Fruit fly (Drosophila melanogaster): ENCODE data around the gene CG17776.
A peak's percentile ranks its signal among the peaks of the same experiment; 100 is the strongest.

CG17776 gene

DNA sequence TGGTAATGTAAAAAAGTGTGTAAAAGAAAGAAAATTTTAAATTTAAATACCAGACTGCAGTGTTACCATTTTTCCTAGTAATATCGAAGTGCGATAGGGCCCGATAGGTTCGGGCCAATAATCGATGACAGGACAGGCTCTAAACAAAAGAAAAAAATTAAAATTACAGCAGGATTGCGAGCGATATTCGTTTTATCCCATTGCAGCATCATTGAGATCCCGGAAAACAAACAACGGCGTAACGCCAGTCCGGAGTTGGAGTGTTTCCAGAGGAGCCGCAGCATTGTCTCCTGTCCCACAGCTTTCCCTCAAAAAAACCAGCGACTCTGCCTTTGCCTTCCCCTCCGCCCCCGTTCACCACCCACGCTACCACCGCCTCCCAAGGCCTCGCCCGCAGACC is 40.6 kb downstream of the CG17776 start, which contains the start of gene pcx (continued):
- TF ChIP-seq CG12744 (GFP tag; optimal IDR thresholded peaks at IDR 0.05) (no peak), pum (GFP tag; optimal IDR thresholded peaks at IDR 0.05) (no peak), HLH3B (GFP tag; IDR thresholded peaks at IDR 0.05) (no peak), CG8290 (GFP tag; optimal IDR thresholded peaks at IDR 0.05) (no peak), CG8290 (tag; optimal IDR thresholded peaks at IDR 0.05) (no peak), CG4617 (GFP tag; optimal IDR thresholded peaks at IDR 0.05; ENCODE audit: borderline replicate concordance) (peak; percentile 76), unc-4 (GFP tag; IDR thresholded peaks at IDR 0.05; ENCODE audit: partially characterized antibody) (peak; percentile 65), lilli (GFP tag; optimal IDR thresholded peaks at IDR 0.05) (no peak), Hmx (GFP tag; optimal IDR thresholded peaks at IDR 0.05) (no peak), br (optimal IDR thresholded peaks at IDR 0.05) (no peak), CG14441 (GFP tag; IDR thresholded peaks at IDR 0.05) (no peak), CG18599 (GFP tag; optimal IDR thresholded peaks at IDR 0.05) (no peak), CG31388 (GFP tag; optimal IDR thresholded peaks at IDR 0.05) (no peak), Scr (GFP tag; IDR thresholded peaks at IDR 0.05; ENCODE audit: partially characterized antibody) (peak; percentile 62), amos (GFP tag; IDR thresholded peaks at IDR 0.05; ENCODE audit: partially characterized antibody) (peak; percentile 59; the same call in 1 of the 2 replicates), chn (GFP tag; optimal IDR thresholded peaks at IDR 0.05) (no peak), CG6791 (GFP tag; IDR thresholded peaks at IDR 0.05; ENCODE audit: partially characterized antibody) (peak; percentile 61; the same call in 2 of the 3 replicates), sob (GFP tag; IDR thresholded peaks at IDR 0.05) (no peak), dati (GFP tag; IDR thresholded peaks at IDR 0.05) (no peak), CG9797 (GFP tag; optimal IDR thresholded peaks at IDR 0.05) (peak; percentile 34), gro (GFP tag; optimal IDR thresholded peaks at IDR 0.05) (no peak), gcm (GFP tag; optimal IDR thresholded peaks at IDR 0.05) (no peak), bsh (GFP tag; optimal IDR thresholded peaks at IDR 0.05) (no peak), gfzf (GFP tag; optimal IDR thresholded peaks at IDR 0.05) (peak; percentile 50), PHDP (tag; optimal IDR thresholded peaks at IDR 0.05) (no peak), eyg (GFP tag; optimal IDR thresholded peaks at IDR 0.05) (no peak), Pdp1 (GFP tag; optimal IDR thresholded peaks at IDR 0.05) (no peak), klu (GFP tag; IDR thresholded peaks at IDR 0.05) (no peak), NFAT (GFP tag; IDR thresholded peaks at IDR 0.05) (no peak), crol (GFP tag; IDR thresholded peaks at IDR 0.05) (peak; percentile 89), CG14667 (GFP tag; IDR thresholded peaks at IDR 0.05) (no peak), shn (GFP tag; optimal IDR thresholded peaks at IDR 0.05) (no peak), dmrt11E (tag; optimal IDR thresholded peaks at IDR 0.05) (no peak), ci (GFP tag; IDR thresholded peaks at IDR 0.05) (no peak), CG16813 (GFP tag; IDR thresholded peaks at IDR 0.05; ENCODE audit: partially characterized antibody) (peak; percentile 55), vvl (GFP tag; IDR thresholded peaks at IDR 0.05) (0 out of 2 replicates have a peak, but pooled peaks have one; percentile 7), NK7.1 (GFP tag; optimal IDR thresholded peaks at IDR 0.05) (no peak), hbn (GFP tag; IDR thresholded peaks at IDR 0.05; ENCODE audit: partially characterized antibody) (peak; percentile 27; the same call in 1 of the 2 replicates), Bgb (GFP tag; IDR thresholded peaks at IDR 0.05; ENCODE audit: partially characterized antibody) (peak; percentile 56), inv (GFP tag; IDR thresholded peaks at IDR 0.05; ENCODE audit: partially characterized antibody) (0 out of 2 replicates have a peak, but pooled peaks have one; percentile 19), stwl (tag; optimal IDR thresholded peaks at IDR 0.05) (no peak), CG2889 (GFP tag; IDR thresholded peaks at IDR 0.05) (no peak), croc (GFP tag; conservative IDR thresholded peaks at IDR 0.05) (no peak), Ets97D (GFP tag; optimal IDR thresholded peaks at IDR 0.05) (peak; percentile 7), crp (GFP tag; optimal IDR thresholded peaks at IDR 0.05) (no peak), scrt (GFP tag; optimal IDR thresholded peaks at IDR 0.05) (no peak), CG9437 (GFP tag; optimal IDR thresholded peaks at IDR 0.05) (no peak), al (GFP tag; IDR thresholded peaks at IDR 0.05) (no peak), CG11093 (GFP tag; IDR thresholded peaks at IDR 0.05) (no peak), Oli (tag; optimal IDR thresholded peaks at IDR 0.05) (no peak), CG34376 (GFP tag; optimal IDR thresholded peaks at IDR 0.05) (no peak)
